Worm (Caenorhabditis elegans): ENCODE data around the gene twk-43.

DNA sequence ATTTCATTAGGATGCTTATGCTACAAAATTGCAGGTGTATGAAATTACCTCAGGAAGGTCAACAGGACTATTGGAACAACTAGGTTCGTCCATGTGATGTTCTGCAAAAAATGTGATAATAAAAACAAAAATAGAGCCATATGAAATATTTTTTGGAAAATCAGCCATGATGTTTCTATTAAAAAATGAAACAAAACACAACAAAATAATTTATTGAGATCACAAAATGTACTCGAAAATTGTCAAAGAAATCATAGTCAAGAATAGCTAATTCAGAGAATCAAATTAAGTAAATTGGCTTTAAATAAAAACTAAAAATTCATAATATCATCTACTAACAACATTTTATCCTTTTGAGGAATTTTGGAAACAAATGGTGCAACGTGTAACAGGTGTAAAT lies 15.2 kb upstream of the twk-43 start, which contains the start of gene nhr-129:
- TF ChIP-seq pha-4 (tag; optimal IDR thresholded peaks at IDR 0.05) = no peak
- TF ChIP-seq unc-55 (GFP tag; optimal IDR thresholded peaks at IDR 0.05) = no peak
- TF ChIP-seq sox-4 (tag; optimal IDR thresholded peaks at IDR 0.05) = no peak
- no peak for TF ChIP-seq F13H6.1 (tag; optimal IDR thresholded peaks at IDR 0.05)
- TF ChIP-seq ceh-34 (tag; optimal IDR thresholded peaks at IDR 0.05) = no peak

Data from whole organism, late embryonic.